Fruit fly (Drosophila melanogaster) whole organism, embryonic: ENCODE measurements around the gene Orct2.

ENCODE experiments used
- Adf1 ChIP-seq: fragments of 200-800 bp; sonication (Bioruptor generic); IDR thresholded peaks from 2 replicates; pipeline ENCODE4 v1.3.6; 2022; ENCODE audit warnings: missing biosample characterization, missing genetic modification characterization
- Aef1 ChIP-seq: fragments of 200-800 bp; sonication (Bioruptor generic); IDR thresholded peaks from 3 replicates; pipeline ENCODE4 v1.3.6; 2022; ENCODE audit warnings: missing biosample characterization, missing genetic modification characterization
- Antp ChIP-seq: fragments of 200-800 bp; sonication (Bioruptor generic); optimal IDR thresholded peaks from 3 replicates; lab custom pipeline; 2016; ENCODE audit warnings: missing biosample characterization, missing genetic modification characterization
- Atf3 ChIP-seq: fragments of 200-800 bp; sonication (Bioruptor generic); optimal IDR thresholded peaks from 3 replicates; lab custom pipeline; 2016; ENCODE audit warnings: missing biosample characterization, missing genetic modification characterization
- CG10431 ChIP-seq: fragments of 200-800 bp; sonication (Bioruptor generic); optimal IDR thresholded peaks from 3 replicates; lab custom pipeline; 2018; ENCODE audit warnings: missing biosample characterization, mild to moderate bottlenecking, missing genetic modification characterization
- CG11504 ChIP-seq: fragments of 200-800 bp; sonication (Bioruptor generic); optimal IDR thresholded peaks from 3 replicates; lab custom pipeline; 2019; ENCODE audit warnings: missing biosample characterization, mild to moderate bottlenecking, missing genetic modification characterization, moderate library complexity
- CG11696 ChIP-seq: fragments of 200-800 bp; sonication (Bioruptor generic); IDR thresholded peaks from 2 replicates; pipeline ENCODE4 v1.3.6; 2022; ENCODE audit warnings: missing biosample characterization, missing genetic modification characterization
- CG12769 ChIP-seq: fragments of 200-800 bp; sonication (Bioruptor generic); optimal IDR thresholded peaks from 2 replicates; lab custom pipeline; 2019; ENCODE audit warnings: missing biosample characterization, mild to moderate bottlenecking, missing genetic modification characterization, moderate library complexity
- CG13123 ChIP-seq: fragments of 200-800 bp; sonication (Bioruptor generic); optimal IDR thresholded peaks from 2 replicates; lab custom pipeline; 2016; ENCODE audit warnings: missing biosample characterization, missing genetic modification characterization
- CG14014 ChIP-seq: fragments of 200-800 bp; sonication (Bioruptor generic); IDR thresholded peaks from 2 replicates; pipeline ENCODE4 v1.3.6; 2022; ENCODE audit warnings: missing biosample characterization, missing genetic modification characterization
- CG14667 ChIP-seq: fragments of 200-800 bp; sonication (Bioruptor generic); IDR thresholded peaks from 2 replicates; pipeline ENCODE4 v1.3.6; 2022; ENCODE audit warnings: missing biosample characterization, missing genetic modification characterization
- CG15601 ChIP-seq: fragments of 200-800 bp; sonication (Bioruptor generic); optimal IDR thresholded peaks from 3 replicates; lab custom pipeline; 2019; ENCODE audit warnings: missing biosample characterization, mild to moderate bottlenecking, missing genetic modification characterization, moderate library complexity
- CG16813 ChIP-seq: fragments of 200-800 bp; sonication (Bioruptor generic); IDR thresholded peaks from 3 replicates; pipeline ENCODE4 v1.3.6; 2022; ENCODE audit warnings: missing biosample characterization, missing genetic modification characterization; ENCODE audit not compliant: partially characterized antibody
- CG17568 ChIP-seq: fragments of 200-800 bp; sonication (Bioruptor generic); optimal IDR thresholded peaks from 2 replicates; lab custom pipeline; 2018; ENCODE audit warnings: missing biosample characterization, mild to moderate bottlenecking, missing genetic modification characterization, moderate library complexity
- CG30020 ChIP-seq: fragments of 200-800 bp; optimal IDR thresholded peaks from 2 replicates; lab custom pipeline; 2019; ENCODE audit warnings: missing biosample characterization, mild to moderate bottlenecking, missing genetic modification characterization, moderate library complexity
- CG3065 ChIP-seq: fragments of 200-800 bp; sonication (Bioruptor generic); optimal IDR thresholded peaks from 2 replicates; lab custom pipeline; 2016; ENCODE audit warnings: missing biosample characterization, missing genetic modification characterization
- CG31388 ChIP-seq: fragments of 200-800 bp; sonication (Bioruptor generic); optimal IDR thresholded peaks from 2 replicates; lab custom pipeline; 2016; ENCODE audit warnings: missing biosample characterization, missing genetic modification characterization
- CG33213 ChIP-seq: fragments of 200-800 bp; sonication (Bioruptor generic); optimal IDR thresholded peaks from 3 replicates; lab custom pipeline; 2016; ENCODE audit warnings: missing biosample characterization, missing genetic modification characterization
- CG33557 ChIP-seq: fragments of 200-800 bp; sonication (Bioruptor generic); optimal IDR thresholded peaks from 2 replicates; lab custom pipeline; 2019; ENCODE audit warnings: missing biosample characterization, mild to moderate bottlenecking, missing genetic modification characterization, moderate library complexity
- CG4282 ChIP-seq: fragments of 200-800 bp; sonication (Bioruptor generic); optimal IDR thresholded peaks from 2 replicates; lab custom pipeline; 2016; ENCODE audit warnings: missing biosample characterization, missing genetic modification characterization
- CG7357 ChIP-seq: fragments of 200-800 bp; sonication (Bioruptor generic); IDR thresholded peaks from 3 replicates; pipeline ENCODE4 v1.3.6; 2022; ENCODE audit warnings: missing biosample characterization, missing genetic modification characterization
- CG7928 ChIP-seq: fragments of 200-800 bp; sonication (Bioruptor generic); optimal IDR thresholded peaks from 2 replicates; lab custom pipeline; 2017; ENCODE audit warnings: missing biosample characterization, mild to moderate bottlenecking, missing genetic modification characterization
- CG8478 ChIP-seq: fragments of >200 bp; optimal IDR thresholded peaks from 2 replicates; lab custom pipeline; 2018
- CG9817 ChIP-seq: fragments of 200-800 bp; sonication (Bioruptor generic); optimal IDR thresholded peaks from 2 replicates; lab custom pipeline; 2018; ENCODE audit warnings: missing biosample characterization, mild to moderate bottlenecking, missing genetic modification characterization, moderate library complexity
- Dek ChIP-seq: fragments of 200-800 bp; sonication (Bioruptor generic); optimal IDR thresholded peaks from 3 replicates; lab custom pipeline; 2019; ENCODE audit warnings: missing biosample characterization, mild to moderate bottlenecking, missing genetic modification characterization, moderate library complexity
- Hr3 ChIP-seq: fragments of 200-800 bp; sonication (Bioruptor generic); optimal IDR thresholded peaks from 3 replicates; lab custom pipeline; 2016; ENCODE audit warnings: missing biosample characterization, missing genetic modification characterization
- Lim3 ChIP-seq: fragments of 200-800 bp; sonication (Bioruptor generic); IDR thresholded peaks from 2 replicates; pipeline ENCODE4 v1.3.6; 2022; ENCODE audit warnings: missing biosample characterization, missing genetic modification characterization
- Mrtf ChIP-seq: fragments of 200-800 bp; sonication (Bioruptor generic); IDR thresholded peaks from 3 replicates; pipeline ENCODE4 v1.3.6; 2022; ENCODE audit warnings: missing biosample characterization, missing genetic modification characterization
- Nf-YC ChIP-seq: fragments of 200-800 bp; optimal IDR thresholded peaks from 3 replicates; lab custom pipeline; 2019; ENCODE audit warnings: missing biosample characterization, mild to moderate bottlenecking, missing genetic modification characterization, moderate library complexity
- Ssrp ChIP-seq: fragments of 200-800 bp; sonication (Bioruptor generic); optimal IDR thresholded peaks from 2 replicates; lab custom pipeline; 2018; ENCODE audit warnings: missing biosample characterization, mild to moderate bottlenecking, missing genetic modification characterization, moderate library complexity
- ara ChIP-seq: fragments of 200-800 bp; sonication (Bioruptor generic); IDR thresholded peaks from 2 replicates; pipeline ENCODE4 v1.3.6; 2022; ENCODE audit warnings: missing biosample characterization, missing genetic modification characterization
- ash1 ChIP-seq: fragments of 200-800 bp; sonication (Bioruptor generic); optimal IDR thresholded peaks from 2 replicates; lab custom pipeline; 2018; ENCODE audit warnings: missing biosample characterization, mild to moderate bottlenecking, missing genetic modification characterization
- bbx ChIP-seq: fragments of 200-800 bp; sonication (Bioruptor generic); IDR thresholded peaks from 2 replicates; pipeline ENCODE4 v1.3.6; 2022; ENCODE audit warnings: missing biosample characterization, missing genetic modification characterization; ENCODE audit not compliant: partially characterized antibody
- caup ChIP-seq: fragments of 200-800 bp; sonication (Bioruptor generic); optimal IDR thresholded peaks from 3 replicates; lab custom pipeline; 2017; ENCODE audit warnings: missing biosample characterization, mild to moderate bottlenecking, missing genetic modification characterization, moderate library complexity; ENCODE audit not compliant: severe bottlenecking
- chm ChIP-seq: fragments of 200-800 bp; sonication (Bioruptor generic); IDR thresholded peaks from 2 replicates; pipeline ENCODE4 v1.3.6; 2022; ENCODE audit warnings: missing biosample characterization, missing genetic modification characterization
- chn ChIP-seq: fragments of 200-800 bp; sonication (Bioruptor generic); optimal IDR thresholded peaks from 2 replicates; lab custom pipeline; 2016; ENCODE audit warnings: missing biosample characterization, missing genetic modification characterization
- eve ChIP-seq, 2 experiments: fragments of >200 bp; optimal IDR thresholded peaks; 2 replicates each; lab custom pipeline; 2017; ENCODE audit warnings: missing biosample characterization in 2 of 2, missing genetic modification characterization in 2 of 2
- fd96Cb ChIP-seq: fragments of 200-800 bp; sonication (Bioruptor generic); optimal IDR thresholded peaks from 2 replicates; lab custom pipeline; 2018; ENCODE audit warnings: missing biosample characterization, mild to moderate bottlenecking, missing genetic modification characterization, moderate library complexity
- gce ChIP-seq: fragments of 200-800 bp; sonication (Bioruptor generic); IDR thresholded peaks from 3 replicates; pipeline ENCODE4 v1.3.6; 2022; ENCODE audit warnings: missing biosample characterization, missing genetic modification characterization
- hkb ChIP-seq, 2 experiments: fragments of 200-800 bp in 1 of 2; fragments of >200 bp in 1 of 2; sonication (Bioruptor generic) in 1 of 2; IDR thresholded peaks in 1 of 2; optimal IDR thresholded peaks in 1 of 2; 2 replicates each; pipeline versions ENCODE4 v1.3.6 to Lab custom; 2017 to 2022; ENCODE audit warnings: missing biosample characterization in 1 of 2, missing genetic modification characterization in 1 of 2
- ind ChIP-seq: fragments of 200-800 bp; sonication (Bioruptor generic); optimal IDR thresholded peaks from 3 replicates; lab custom pipeline; 2016; ENCODE audit warnings: missing biosample characterization, missing genetic modification characterization
- jigr1 ChIP-seq: fragments of 200-800 bp; sonication (Bioruptor generic); IDR thresholded peaks from 3 replicates; pipeline ENCODE4 v1.3.6; 2022; ENCODE audit warnings: missing biosample characterization, missing genetic modification characterization
- jing ChIP-seq: fragments of 200-800 bp; sonication (Bioruptor generic); optimal IDR thresholded peaks from 2 replicates; lab custom pipeline; 2018; ENCODE audit warnings: missing biosample characterization, mild to moderate bottlenecking, missing genetic modification characterization
- nau ChIP-seq: fragments of 200-800 bp; sonication (Bioruptor generic); optimal IDR thresholded peaks from 3 replicates; lab custom pipeline; 2017; ENCODE audit warnings: missing biosample characterization, mild to moderate bottlenecking, missing genetic modification characterization, missing genetic modification reagents
- pros ChIP-seq: fragments of 200-800 bp; sonication (Bioruptor generic); optimal IDR thresholded peaks from 3 replicates; lab custom pipeline; 2019; ENCODE audit warnings: missing biosample characterization, mild to moderate bottlenecking, missing genetic modification characterization, moderate library complexity
- sc ChIP-seq, 3 experiments: fragments of >200 bp in 2 of 3; fragments of 200-800 bp in 1 of 3; sonication (Bioruptor generic) in 1 of 3; optimal IDR thresholded peaks; 2 replicates in 2 of 3; 3 replicates in 1 of 3; lab custom pipeline; 2017; ENCODE audit warnings: mild to moderate bottlenecking in 1 of 3, missing biosample characterization in 1 of 3, missing genetic modification characterization in 1 of 3, missing genetic modification reagents in 1 of 3
- sens ChIP-seq: fragments of 200-800 bp; sonication (Bioruptor generic); peaks from one replicate; lab custom pipeline; 2016; ENCODE audit warnings: missing biosample characterization, missing genetic modification characterization
- sim ChIP-seq: fragments of 200-800 bp; sonication (Bioruptor generic); IDR thresholded peaks from 2 replicates; pipeline ENCODE4 v1.3.6; 2022; ENCODE audit warnings: missing biosample characterization, missing genetic modification characterization
- slbo ChIP-seq: fragments of 200-800 bp; sonication (Bioruptor generic); IDR thresholded peaks from 2 replicates; pipeline ENCODE4 v1.3.6; 2022; ENCODE audit warnings: missing biosample characterization, missing genetic modification characterization
- ssp ChIP-seq: fragments of 200-800 bp; sonication (Bioruptor generic); IDR thresholded peaks from 2 replicates; pipeline ENCODE4 v1.3.6; 2022; ENCODE audit warnings: missing biosample characterization, missing genetic modification characterization
- unc-4 ChIP-seq: fragments of 200-800 bp; sonication (Bioruptor generic); IDR thresholded peaks from 2 replicates; pipeline ENCODE4 v1.3.6; 2022; ENCODE audit warnings: missing biosample characterization, missing genetic modification characterization; ENCODE audit not compliant: partially characterized antibody
- z ChIP-seq: fragments of 200-800 bp; sonication (Bioruptor generic); IDR thresholded peaks from 3 replicates; pipeline ENCODE4 v1.3.6; 2022; ENCODE audit warnings: missing biosample characterization, missing genetic modification characterization

Orct2 gene

DNA sequence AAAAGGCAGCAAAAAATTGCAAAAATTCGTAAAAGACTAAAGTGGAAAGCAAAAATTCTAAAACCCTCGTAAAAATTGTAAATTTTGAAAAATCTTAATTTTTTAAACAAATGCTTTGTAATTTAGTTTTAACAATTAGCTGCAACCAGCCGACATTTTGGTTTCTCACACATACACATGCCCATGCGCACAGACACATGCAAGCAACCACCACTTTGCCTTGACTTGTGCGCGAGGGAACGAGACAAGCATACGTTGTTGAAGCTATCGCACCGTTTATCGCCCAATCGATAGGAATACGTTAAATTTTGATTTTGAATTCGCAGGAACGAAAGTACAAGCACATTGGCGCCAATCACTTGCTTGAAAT is 47.5 kb downstream of the Orct2 start (continued):
- no peak for TF ChIP-seq CG7928 (GFP tag; lab: Kevin White, UChicago)
- TF ChIP-seq slbo (GFP tag; lab: Robert Waterston, UW) = no peak
- no peak for TF ChIP-seq Nf-YC (tag; lab: Kevin White, UChicago)
- TF ChIP-seq CG3065 = no peak
- TF ChIP-seq sens (GFP tag; lab: Kevin White, UChicago) = peak; percentile 90
- TF ChIP-seq unc-4 (GFP tag; lab: Robert Waterston, UW) = peak; percentile 63
- no peak for TF ChIP-seq CG30020 (tag; lab: Kevin White, UChicago)
- no peak for TF ChIP-seq jing (GFP tag; lab: Kevin White, UChicago)
- no peak for TF ChIP-seq z (GFP tag; lab: Robert Waterston, UW)
- no peak for TF ChIP-seq CG33557
- TF ChIP-seq nau = no peak
- no peak for TF ChIP-seq hkb (optimal IDR thresholded peaks at IDR 0.05; lab: Kevin White, UChicago)
- peak; percentile 27; the same call in 1 of the 2 replicates for TF ChIP-seq hkb (GFP tag; IDR thresholded peaks at IDR 0.05; lab: Robert Waterston, UW)
- no peak for TF ChIP-seq CG15601
- no peak for TF ChIP-seq Hr3
- TF ChIP-seq Lim3 (GFP tag; lab: Robert Waterston, UW) = no peak
- no peak for TF ChIP-seq CG9817 (tag; lab: Kevin White, UChicago)
- TF ChIP-seq CG12769 (tag; lab: Kevin White, UChicago) = no peak
- no peak for TF ChIP-seq ash1 (GFP tag; lab: Kevin White, UChicago)
- no peak for TF ChIP-seq gce
- peak; percentile 84 for TF ChIP-seq bbx (GFP tag; lab: Robert Waterston, UW)
- no peak for TF ChIP-seq eve (GFP tag; optimal IDR thresholded peaks at IDR 0.05; lab: Kevin White, UChicago)
- no peak for TF ChIP-seq CG14014 (GFP tag; lab: Robert Waterston, UW)
- no peak for TF ChIP-seq chn (GFP tag; lab: Kevin White, UChicago)
- TF ChIP-seq CG13123 (GFP tag; lab: Kevin White, UChicago) = no peak
- no peak for TF ChIP-seq Antp (GFP tag; lab: Kevin White, UChicago)
- peak; percentile 88 for TF ChIP-seq CG8478 (lab: Kevin White, UChicago)
- no peak for TF ChIP-seq Aef1 (GFP tag; lab: Robert Waterston, UW)
- no peak for TF ChIP-seq sim (GFP tag; lab: Robert Waterston, UW)
- TF ChIP-seq CG14667 (GFP tag; lab: Robert Waterston, UW) = no peak
- no peak for TF ChIP-seq ind (GFP tag; lab: Kevin White, UChicago)
- peak; percentile 57 for TF ChIP-seq CG16813
- TF ChIP-seq Adf1 (GFP tag; lab: Robert Waterston, UW) = 0 out of 2 replicates have a peak, but pooled peaks have one; percentile 13
- TF ChIP-seq ara (GFP tag; lab: Robert Waterston, UW) = no peak
- no peak for TF ChIP-seq Dek
- TF ChIP-seq ssp (GFP tag; lab: Robert Waterston, UW) = no peak
- no peak for TF ChIP-seq caup
- no peak for TF ChIP-seq fd96Cb (tag; lab: Kevin White, UChicago)
- TF ChIP-seq sc (optimal IDR thresholded peaks at IDR 0.05; lab: Kevin White, UChicago) = no peak
- no peak for TF ChIP-seq sc (GFP tag; optimal IDR thresholded peaks at IDR 0.05; lab: Kevin White, UChicago)
- TF ChIP-seq jigr1 (GFP tag; lab: Robert Waterston, UW) = no peak
- TF ChIP-seq chm (GFP tag; lab: Robert Waterston, UW) = no peak
- TF ChIP-seq Atf3 = no peak
- peak; percentile 30 for TF ChIP-seq pros (GFP tag; lab: Kevin White, UChicago)
- no peak for TF ChIP-seq CG4282 (GFP tag; lab: Kevin White, UChicago)
- TF ChIP-seq CG11696 (GFP tag; lab: Robert Waterston, UW) = no peak
- no peak for TF ChIP-seq CG17568 (GFP tag; lab: Kevin White, UChicago)
- TF ChIP-seq CG10431 (GFP tag; lab: Kevin White, UChicago) = no peak
- no peak for TF ChIP-seq CG31388 (GFP tag; lab: Kevin White, UChicago)
- no peak for TF ChIP-seq Mrtf (GFP tag; lab: Robert Waterston, UW)
- TF ChIP-seq CG11504 (tag; lab: Kevin White, UChicago) = no peak
- no peak for TF ChIP-seq CG7357 (GFP tag; lab: Robert Waterston, UW)
- no peak for TF ChIP-seq Ssrp
- TF ChIP-seq CG33213 (GFP tag; lab: Kevin White, UChicago) = no peak
